Fruit fly (Drosophila melanogaster) S2 (cell line): ENCODE results near the gene Atg13.

Experiments used
- CG8478 ChIP-seq: fragments of >200 bp; optimal IDR thresholded peaks from 2 replicates; lab custom pipeline; 2018
- CTCF ChIP-seq, 2 experiments: fragments of >200 bp; optimal IDR thresholded peaks; 2 replicates each; lab custom pipeline; 2018

Atg13 gene

DNA sequence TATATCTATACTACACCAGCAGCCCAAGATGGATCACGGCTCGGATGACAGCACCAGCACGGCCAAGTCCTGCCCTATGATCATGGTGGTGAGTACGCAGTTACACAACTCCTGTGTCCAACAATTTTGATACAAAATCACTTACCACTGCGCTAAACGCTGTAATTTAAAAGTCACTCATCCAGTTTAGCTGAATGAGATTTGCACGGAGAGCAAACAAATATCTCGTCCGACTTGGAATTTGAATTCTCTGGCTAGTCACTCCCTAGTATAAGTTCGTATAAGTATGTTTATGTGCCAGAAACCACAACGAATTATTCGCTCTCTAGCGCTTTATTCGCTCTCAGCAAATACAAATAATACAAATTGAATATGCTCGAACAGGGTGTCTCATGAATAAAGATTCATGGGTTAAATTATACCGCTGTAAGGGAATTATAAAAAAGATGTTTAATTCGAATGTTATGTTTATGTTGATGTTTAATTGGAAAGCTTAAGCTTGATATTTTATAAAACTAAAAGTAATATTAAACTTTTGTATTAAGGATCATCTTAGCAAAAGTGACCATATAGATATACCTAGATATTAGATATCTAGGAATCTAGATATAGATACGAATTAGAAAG lies 31.8 kb upstream of the Atg13 start:
- TF ChIP-seq CTCF (optimal IDR thresholded peaks at IDR 0.05; lab: Kevin White, UChicago) (no peak), CG8478 (lab: Kevin White, UChicago) (no peak)

DNA sequence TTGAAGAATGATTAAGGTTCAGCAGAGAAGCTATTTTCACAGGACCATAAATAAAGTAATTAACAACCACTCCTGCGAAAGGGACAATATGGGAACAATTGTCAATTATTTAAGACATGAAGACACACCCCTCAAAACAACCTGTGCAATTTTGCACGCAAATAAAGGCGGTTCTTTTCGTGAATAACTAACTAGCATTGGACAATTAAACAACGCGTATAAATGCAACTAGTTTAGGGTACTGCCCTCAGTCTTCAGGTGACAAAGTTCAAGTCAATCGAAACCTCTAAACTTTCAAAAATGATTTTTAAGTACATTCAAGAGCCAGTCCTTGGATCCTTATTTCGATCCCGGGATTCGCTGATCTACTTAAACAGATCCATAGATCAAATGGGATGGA lies 28.2 kb upstream of the Atg13 start, which contains the start of gene Or85a:
TSS of gene Or85a (plus strand) at position 301 of the 400 bp plus-strand sequence.
- no peak for TF ChIP-seq CG8478 (lab: Kevin White, UChicago)
- TF ChIP-seq CTCF (optimal IDR thresholded peaks at IDR 0.05; lab: Kevin White, UChicago), result no peak

DNA sequence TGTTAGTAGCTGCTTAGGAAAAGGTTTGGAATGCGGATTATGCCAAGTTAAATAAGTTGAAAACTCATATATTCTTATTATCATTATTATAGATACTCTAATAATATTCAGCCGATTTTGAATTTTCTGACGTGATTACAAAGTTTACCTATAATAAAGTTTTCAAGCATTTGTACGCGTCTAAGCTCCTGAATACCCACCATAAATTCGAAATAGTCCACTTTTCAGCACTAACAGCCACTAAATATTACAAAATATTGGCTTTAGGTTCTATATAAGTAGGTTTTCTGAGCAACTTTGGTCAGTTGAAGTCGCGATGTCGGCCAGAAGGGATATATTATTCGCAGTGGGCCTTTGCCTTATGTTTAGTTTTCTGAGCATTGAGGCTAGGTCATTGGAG lies 25.6 kb upstream of the Atg13 start, which contains the start of gene CG7443:
TSS of gene CG7443 (plus strand) at position 301 of the 400 bp plus-strand sequence.
- TF ChIP-seq CG8478 (lab: Kevin White, UChicago), result no peak
- TF ChIP-seq CTCF (optimal IDR thresholded peaks at IDR 0.05; lab: Kevin White, UChicago), result no peak

DNA sequence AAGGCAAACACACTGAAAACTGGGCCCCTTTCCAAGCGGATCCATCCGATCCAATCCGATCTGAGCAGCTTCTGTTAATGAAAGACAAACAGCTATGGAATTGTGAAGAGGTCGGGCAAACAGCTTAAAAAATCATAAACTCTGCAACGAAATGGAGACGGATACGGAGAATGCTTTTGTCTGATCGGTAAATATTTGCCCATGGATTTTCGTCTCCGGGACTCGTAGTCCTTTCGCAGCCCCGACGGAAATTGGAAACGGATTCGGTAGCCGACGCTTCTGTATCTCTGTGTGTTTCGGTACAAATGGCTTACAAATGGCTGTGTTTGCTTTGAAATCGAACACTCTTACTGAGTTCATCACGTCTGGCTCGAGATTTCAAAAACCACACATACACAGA lies 22.7 kb upstream of the Atg13 start:
- TF ChIP-seq CTCF (optimal IDR thresholded peaks at IDR 0.05; lab: Kevin White, UChicago) (no peak), CG8478 (lab: Kevin White, UChicago) (no peak)

DNA sequence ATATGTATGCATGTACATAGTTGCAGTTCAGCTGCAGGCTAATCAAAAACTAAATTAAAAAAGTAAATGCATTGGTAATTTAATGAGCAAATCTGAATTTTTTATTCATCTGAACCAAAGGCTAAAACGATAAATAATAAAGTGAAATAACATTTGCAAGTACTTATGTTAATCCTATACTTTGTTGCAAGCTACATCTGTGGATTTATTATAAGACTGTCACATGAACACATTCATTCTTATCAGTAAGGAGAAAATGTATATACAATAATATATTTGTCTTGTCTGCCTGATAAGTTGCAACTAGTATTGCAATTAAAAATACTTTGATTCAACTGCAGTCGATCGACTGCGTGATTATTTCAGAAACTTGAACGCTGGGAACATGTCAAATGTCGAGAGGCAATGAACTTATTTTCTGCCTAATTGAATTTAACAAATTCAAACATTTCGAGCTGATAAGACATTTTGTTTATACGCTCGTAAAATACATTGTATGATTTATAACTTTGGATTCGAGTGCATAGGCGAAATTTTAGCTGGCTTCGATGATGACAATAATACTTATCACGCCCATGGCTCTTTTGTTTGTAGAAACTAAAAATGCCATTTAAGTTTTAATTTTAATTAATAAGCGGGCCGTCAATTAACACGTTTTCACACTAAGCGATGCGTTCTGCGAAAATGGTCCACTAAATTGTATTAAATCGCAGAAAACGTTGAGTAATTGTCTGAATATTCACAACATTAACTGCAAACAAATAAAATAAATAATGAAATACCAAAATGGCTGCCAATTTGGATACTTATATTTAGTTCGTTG lies 21.4 kb upstream of the Atg13 start:
- TF ChIP-seq CTCF (optimal IDR thresholded peaks at IDR 0.05; lab: Kevin White, UChicago) (no peak), CG8478 (lab: Kevin White, UChicago) (no peak)

DNA sequence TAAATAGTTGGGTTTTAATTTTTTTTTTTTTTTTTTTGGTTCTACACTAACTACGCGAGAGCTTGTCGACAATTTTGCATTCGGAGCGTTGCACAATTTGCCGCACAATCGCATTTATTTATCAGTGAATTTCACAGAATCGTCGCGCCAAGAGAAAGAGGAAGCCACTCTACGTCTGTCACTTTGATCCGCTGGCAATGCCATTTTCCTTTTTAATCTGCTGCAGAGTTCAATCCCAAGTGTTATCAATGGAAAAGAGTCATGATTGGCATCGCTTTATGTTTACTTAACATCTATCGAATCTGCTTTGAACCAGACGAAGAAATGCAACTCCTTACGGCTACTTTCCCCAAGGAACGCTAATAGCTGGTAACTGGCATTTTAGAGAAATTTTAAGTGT lies 20.0 kb upstream of the Atg13 start:
- TF ChIP-seq CTCF (optimal IDR thresholded peaks at IDR 0.05; lab: Kevin White, UChicago) (no peak), CG8478 (lab: Kevin White, UChicago) (no peak)

DNA sequence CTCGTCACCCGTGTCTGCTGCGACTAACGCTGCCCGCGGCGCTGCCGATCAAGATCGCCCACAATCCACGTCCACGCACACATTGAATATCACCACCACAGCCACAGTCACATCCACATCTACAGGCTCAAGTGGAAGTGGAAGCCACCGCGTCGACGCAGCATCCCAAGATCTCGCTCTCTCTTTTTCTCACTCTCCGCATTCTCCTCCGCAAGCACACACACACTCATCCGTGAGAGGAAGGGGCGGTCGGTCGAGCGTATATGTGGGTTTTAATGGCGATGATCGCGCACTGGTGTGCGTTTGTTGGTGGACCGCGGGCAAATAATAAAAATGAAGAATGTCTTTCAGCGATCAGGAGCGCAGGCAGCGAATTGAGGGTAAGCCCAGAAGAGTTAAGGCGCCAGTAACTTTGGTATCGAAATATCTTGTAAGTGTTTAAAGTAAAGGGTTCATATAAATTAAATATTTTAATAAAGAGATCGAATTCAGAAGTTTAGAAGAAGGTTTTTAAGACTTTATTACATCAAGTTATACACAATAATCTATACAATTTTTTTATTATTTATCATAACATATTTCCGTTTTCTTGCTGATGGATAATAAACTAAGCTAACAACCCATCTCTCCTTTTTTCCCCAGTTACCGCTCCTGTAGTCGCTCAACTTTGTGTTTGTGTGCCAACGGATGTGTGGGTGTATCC lies 15.7 kb upstream of the Atg13 start, which contains the start of gene Poxm:
TSS of gene Poxm (minus strand) at position 25 of the 703 bp plus-strand sequence.
- TF ChIP-seq CG8478 (lab: Kevin White, UChicago) (no peak), CTCF (optimal IDR thresholded peaks at IDR 0.05; lab: Kevin White, UChicago) (no peak)

DNA sequence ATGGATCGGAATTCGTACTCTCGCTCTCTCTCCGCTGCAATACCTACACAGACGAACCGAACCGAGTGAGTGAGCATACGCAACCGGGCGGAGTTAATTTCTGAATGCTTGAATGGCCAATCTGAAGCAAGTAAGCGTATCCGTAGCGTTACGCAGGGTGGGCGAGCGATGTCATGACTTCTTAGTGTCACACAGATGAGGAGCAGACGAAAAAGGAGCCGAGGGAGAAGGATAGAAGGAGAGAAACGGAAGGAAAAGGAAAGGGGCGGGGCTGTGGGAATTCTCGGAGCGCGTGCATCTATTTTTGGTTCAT lies 15.2 kb upstream of the Atg13 start:
- TF ChIP-seq CG8478 (lab: Kevin White, UChicago), result no peak
- TF ChIP-seq CTCF (optimal IDR thresholded peaks at IDR 0.05; lab: Kevin White, UChicago), result no peak

DNA sequence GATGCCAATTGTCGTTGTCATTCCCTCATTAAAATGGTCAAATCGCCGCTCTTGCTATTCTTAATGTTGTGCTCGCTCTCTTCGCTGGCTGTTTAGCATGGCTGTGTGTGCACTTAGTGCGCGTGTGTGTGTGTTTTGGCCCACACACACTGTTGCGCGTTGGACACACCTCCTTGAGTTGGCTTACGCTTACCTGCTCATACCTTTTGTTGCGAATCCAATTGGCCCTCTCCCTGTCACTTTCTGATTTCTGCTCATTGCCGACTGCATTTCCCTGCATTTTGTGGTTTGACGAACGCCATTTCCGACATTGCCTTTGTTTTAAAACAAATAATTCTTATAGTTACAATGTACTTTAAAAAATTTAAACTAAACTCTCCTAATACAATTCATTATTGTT lies 14.6 kb upstream of the Atg13 start:
- no peak for TF ChIP-seq CTCF (optimal IDR thresholded peaks at IDR 0.05; lab: Kevin White, UChicago)
- TF ChIP-seq CG8478 (lab: Kevin White, UChicago), result no peak

DNA sequence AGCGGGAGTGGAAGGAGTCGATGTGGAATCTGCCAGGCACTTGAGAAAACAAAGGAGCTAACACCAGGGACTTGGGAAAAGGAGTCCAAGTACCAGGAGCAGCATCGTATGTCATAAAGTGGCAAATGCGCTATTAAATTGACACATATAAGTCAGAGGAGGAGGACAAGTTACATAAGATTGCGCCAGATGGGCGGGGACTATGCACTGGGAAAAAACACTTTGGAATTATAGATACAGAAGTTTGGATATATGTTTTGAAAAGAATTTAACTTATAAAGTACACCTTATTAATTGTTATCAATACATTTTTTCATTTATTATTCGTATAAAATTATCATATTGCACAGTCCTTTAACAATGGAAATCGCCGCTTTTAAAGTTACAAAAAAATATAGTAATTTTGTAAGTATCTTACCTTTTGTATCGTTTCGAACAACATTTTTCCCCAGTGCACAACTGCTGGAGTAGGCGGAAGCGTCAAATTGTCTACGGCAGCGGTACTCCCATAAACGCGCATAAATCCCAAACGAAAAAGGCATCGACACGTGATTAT lies 13.5 kb upstream of the Atg13 start:
- TF ChIP-seq CTCF (optimal IDR thresholded peaks at IDR 0.05; lab: Kevin White, UChicago) (no peak), CG8478 (lab: Kevin White, UChicago) (no peak)

DNA sequence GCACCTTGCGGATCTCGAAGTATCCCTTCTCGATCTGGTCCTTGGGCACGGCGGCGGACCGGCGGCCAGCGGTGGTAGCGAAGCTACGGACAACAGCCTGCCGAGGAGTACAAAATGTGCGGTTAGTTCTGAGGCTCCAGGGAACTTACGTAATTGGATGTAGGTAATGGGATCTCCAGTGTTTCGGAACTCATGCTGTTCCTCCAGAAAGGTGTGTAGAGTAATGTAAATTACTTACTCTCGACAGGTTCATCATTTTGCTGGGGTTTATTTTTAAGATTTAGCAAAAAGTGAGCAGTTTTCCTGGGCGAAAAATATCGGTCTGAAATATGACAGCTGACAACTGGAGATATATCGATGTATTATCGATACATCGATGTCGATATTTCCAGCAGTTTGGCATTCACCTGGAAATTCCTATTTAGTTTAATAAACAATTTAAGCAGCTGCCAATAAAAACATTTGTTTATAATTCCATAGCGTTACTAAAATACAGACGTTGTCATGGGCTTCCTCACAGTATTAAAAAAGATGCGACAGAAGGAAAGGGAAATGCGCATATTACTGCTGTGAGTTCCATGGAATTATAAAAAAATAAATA lies 8.8 kb upstream of the Atg13 start, which contains the start of the genes COX7A and Arl2:
TSS of gene COX7A (minus strand) at position 369 of the 601 bp plus-strand sequence.
TSS of gene Arl2 (plus strand) at position 426 of the 601 bp plus-strand sequence.
- TF ChIP-seq CG8478 (lab: Kevin White, UChicago) (no peak), CTCF (optimal IDR thresholded peaks at IDR 0.05; lab: Kevin White, UChicago) (peak in 1 of 2 experiments; percentile 16)

DNA sequence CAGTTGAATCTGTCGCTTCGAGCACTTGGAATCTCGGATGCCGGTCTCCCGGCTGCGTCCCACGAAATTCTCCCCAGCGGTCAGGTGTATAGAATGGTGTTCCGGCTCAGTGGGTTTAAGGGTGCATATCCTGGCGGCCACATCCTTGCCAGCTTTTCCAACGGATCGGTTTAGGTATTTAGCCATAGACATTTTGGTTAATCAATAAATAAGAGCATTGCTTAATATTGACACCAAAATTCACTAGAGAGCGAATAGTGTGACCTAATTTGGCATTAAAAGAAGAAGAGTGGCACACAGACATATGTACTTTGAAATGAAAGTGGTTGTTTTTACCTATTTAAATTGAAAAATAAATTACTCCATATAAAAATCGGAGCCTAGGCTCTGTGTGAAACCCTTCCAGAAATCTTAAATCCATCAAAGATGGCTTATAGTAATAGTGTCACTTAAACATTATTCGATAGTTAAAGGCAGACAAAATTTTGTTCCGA lies 6.3 kb upstream of the Atg13 start, which contains the start of the genes PNKP and COX7AL:
TSS of gene PNKP (minus strand) at position 266 of the 494 bp plus-strand sequence.
TSS of gene COX7AL (plus strand) at position 419 of the 494 bp plus-strand sequence.
- TF ChIP-seq CTCF (optimal IDR thresholded peaks at IDR 0.05; lab: Kevin White, UChicago) (no peak), CG8478 (lab: Kevin White, UChicago) (no peak)

DNA sequence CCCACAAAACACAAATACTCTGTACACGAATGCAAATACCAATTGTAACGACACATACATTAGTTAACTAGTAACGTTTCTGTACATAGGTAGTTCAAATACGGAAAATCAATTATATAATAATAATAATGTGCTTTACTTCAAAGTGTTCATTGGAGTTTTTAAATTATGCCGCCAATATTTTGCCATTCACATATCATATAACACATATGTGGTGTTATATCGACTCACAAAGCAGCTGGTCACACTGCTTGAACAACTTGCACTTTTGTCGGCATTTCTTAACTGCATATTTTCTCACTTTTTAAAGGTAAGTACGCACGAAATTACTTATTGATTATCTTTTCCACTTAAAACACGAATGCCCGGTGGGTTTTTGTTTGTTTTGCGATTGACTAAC lies 5.4 kb upstream of the Atg13 start, which contains the start of gene DppIII:
TSS of gene DppIII (plus strand) at position 227 of the 400 bp plus-strand sequence.
- TF ChIP-seq CG8478 (lab: Kevin White, UChicago) (no peak), CTCF (optimal IDR thresholded peaks at IDR 0.05; lab: Kevin White, UChicago) (no peak)
